Worm (Caenorhabditis elegans): ENCODE measurements around the gene chil-2.

DNA sequence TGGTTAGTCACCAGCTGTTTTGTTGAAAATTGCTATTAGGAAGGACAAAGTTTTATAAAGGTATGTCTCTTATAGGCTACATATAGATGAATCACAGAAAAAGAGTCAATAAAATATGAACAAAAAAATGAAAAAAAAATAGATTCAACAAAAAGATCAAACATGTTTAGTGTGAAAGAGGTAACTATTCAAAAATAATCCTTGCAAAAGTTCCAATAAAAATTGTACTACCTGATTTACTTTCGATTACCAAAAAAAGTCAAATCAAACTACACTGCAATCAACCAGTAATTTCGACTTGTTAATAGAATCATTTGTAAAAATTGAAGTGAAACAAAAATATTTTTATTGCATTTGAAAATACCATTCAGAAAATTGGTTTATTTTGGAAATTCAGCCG is 23.5 kb downstream of the chil-2 start, which contains the start of gene ZK938.10:
- TF ChIP-seq him-1 (tag; optimal IDR thresholded peaks at IDR 0.05) (no peak), W03F9.2 (tag; optimal IDR thresholded peaks at IDR 0.05) (no peak)

Data from whole organism, L4/young adult.